Worm (Caenorhabditis elegans) whole organism, L4/young adult: ENCODE results near the gene crn-2.

ENCODE experiments used
- W03F9.2 ChIP-seq: fragments of 150-350 bp; optimal IDR thresholded peaks from 2 replicates; lab custom pipeline; 2014; ENCODE audit warnings: missing biosample characterization, missing genetic modification characterization
- dao-5 ChIP-seq: sonication (generic microtip); optimal IDR thresholded peaks from 2 replicates; lab custom pipeline; 2016; ENCODE audit warnings: missing genotype, missing genetic modification characterization, moderate library complexity, missing compliant biosample characterization
- him-1 ChIP-seq: sonication (generic microtip); optimal IDR thresholded peaks from 2 replicates; lab custom pipeline; 2016; ENCODE audit warnings: missing genotype, missing genetic modification reagents, missing genetic modification characterization, missing compliant biosample characterization

ce11 chrV:5581312-5581711, 13.1 kb upstream of the crn-2 start, which contains the start of gene klc-2:
- TF ChIP-seq him-1 (tag; lab: Kevin White, UChicago) (no peak), dao-5 (tag; lab: Kevin White, UChicago) (no peak), W03F9.2 (tag; lab: Kevin White, UChicago) (no peak)
